Worm (Caenorhabditis elegans) whole organism, L4 larva: Measurements from ENCODE around the gene nhr-164.

Experiments used
- F10B5.3 ChIP-seq: sonication (generic microtip); optimal IDR thresholded peaks from 2 replicates; lab custom pipeline; 2016; ENCODE audit warnings: mild to moderate bottlenecking, missing genetic modification characterization, missing compliant biosample characterization
- F26F4.8 ChIP-seq: fragments of 200-800 bp; sonication (Bioruptor generic); conservative IDR thresholded peaks from 2 replicates; pipeline ENCODE4 v1.3.6; 2022; ENCODE audit warnings: missing genetic modification characterization, missing compliant biosample characterization
- F37D6.2 ChIP-seq: sonication (generic microtip); optimal IDR thresholded peaks from 2 replicates; lab custom pipeline; 2016; ENCODE audit warnings: mild to moderate bottlenecking, missing genetic modification characterization, missing compliant biosample characterization
- F49E8.2 ChIP-seq: sonication (generic microtip); optimal IDR thresholded peaks from 2 replicates; lab custom pipeline; 2016; ENCODE audit warnings: missing compliant biosample characterization, mild to moderate bottlenecking, missing genetic modification characterization, borderline replicate concordance
- R02D3.7 ChIP-seq: fragments of 150-350 bp; sonication (generic microtip); optimal IDR thresholded peaks from 3 replicates; lab custom pipeline; 2014; ENCODE audit warnings: missing biosample characterization, missing genetic modification characterization
- Y75B8A.6 ChIP-seq: fragments of 200-800 bp; sonication (Bioruptor generic); IDR thresholded peaks from 2 replicates; pipeline ENCODE4 v1.3.6; 2022; ENCODE audit warnings: missing genetic modification reagents, missing genetic modification characterization, missing compliant biosample characterization
- aha-1 ChIP-seq: fragments of 150-350 bp; peaks from one replicate; lab custom pipeline; 2014; ENCODE audit warnings: missing biosample characterization, missing genetic modification characterization
- ceh-20 ChIP-seq: fragments of 200-800 bp; sonication (Bioruptor generic); IDR thresholded peaks from 2 replicates; pipeline ENCODE4 v1.3.6; 2022; ENCODE audit warnings: missing genetic modification reagents, missing genetic modification characterization, missing compliant biosample characterization
- ceh-28 ChIP-seq: fragments of 150-350 bp; optimal IDR thresholded peaks from 2 replicates; lab custom pipeline; 2014; ENCODE audit warnings: missing biosample characterization, missing genetic modification reagents, missing genetic modification characterization
- ceh-32 ChIP-seq: sonication (generic microtip); optimal IDR thresholded peaks from 2 replicates; lab custom pipeline; 2016; ENCODE audit warnings: mild to moderate bottlenecking, missing genetic modification characterization, missing compliant biosample characterization; ENCODE audit not compliant: poor library complexity
- ceh-62 ChIP-seq: sonication (generic microtip); optimal IDR thresholded peaks from 2 replicates; lab custom pipeline; 2017; ENCODE audit warnings: missing biosample characterization, missing genetic modification characterization
- ceh-82 ChIP-seq: sonication (generic microtip); optimal IDR thresholded peaks from 2 replicates; lab custom pipeline; 2017; ENCODE audit warnings: missing biosample characterization, missing genetic modification characterization
- cey-2 ChIP-seq: sonication (generic microtip); optimal IDR thresholded peaks from 3 replicates; lab custom pipeline; 2017; ENCODE audit warnings: missing genetic modification characterization, mild to moderate bottlenecking, missing compliant biosample characterization, antibody characterized with exemption, borderline replicate concordance; ENCODE audit not compliant: insufficient read depth
- ctbp-1 ChIP-seq: fragments of 200-800 bp; sonication (Bioruptor generic); IDR thresholded peaks from 2 replicates; pipeline ENCODE4 v1.3.6; 2022; ENCODE audit warnings: missing genetic modification reagents, missing genetic modification characterization, missing compliant biosample characterization
- dmd-8 ChIP-seq: fragments of 200-800 bp; sonication (Bioruptor generic); IDR thresholded peaks from 2 replicates; pipeline ENCODE4 v1.3.6; 2022; ENCODE audit warnings: missing genetic modification characterization, missing compliant biosample characterization
- dpl-1 ChIP-seq: fragments of 150-350 bp; optimal IDR thresholded peaks from 2 replicates; lab custom pipeline; 2014; ENCODE audit warnings: missing biosample characterization, missing genetic modification reagents, missing genetic modification characterization
- fkh-10 ChIP-seq: fragments of 150-350 bp; optimal IDR thresholded peaks from 2 replicates; lab custom pipeline; 2014; ENCODE audit warnings: missing biosample characterization, missing genetic modification reagents, missing genetic modification characterization
- fos-1 ChIP-seq: fragments of 150-350 bp; optimal IDR thresholded peaks from 2 replicates; lab custom pipeline; 2014; ENCODE audit warnings: missing biosample characterization, missing genetic modification characterization
- jun-1 ChIP-seq: fragments of 150-350 bp; optimal IDR thresholded peaks from 2 replicates; lab custom pipeline; 2014; ENCODE audit warnings: missing biosample characterization, missing genetic modification reagents, missing genetic modification characterization
- lin-15B ChIP-seq: fragments of 150-350 bp; sonication (generic microtip); optimal IDR thresholded peaks from 3 replicates; lab custom pipeline; 2014; ENCODE audit warnings: missing biosample characterization, missing genetic modification characterization
- madf-5 ChIP-seq, 2 experiments: fragments of 200-800 bp; sonication (Bioruptor generic); IDR thresholded peaks; 2 replicates each; pipeline ENCODE4 v1.3.6; 2022; ENCODE audit warnings: missing compliant biosample characterization in 2 of 2, missing genetic modification characterization in 2 of 2
- mdl-1 ChIP-seq, 2 experiments: fragments of 150-350 bp in 1 of 2; sonication (generic microtip) in 1 of 2; optimal IDR thresholded peaks; 2 replicates each; lab custom pipeline; 2014 to 2017; ENCODE audit warnings: missing biosample characterization in 2 of 2, missing genetic modification characterization in 2 of 2
- nhr-10 ChIP-seq: fragments of 150-350 bp; optimal IDR thresholded peaks from 2 replicates; lab custom pipeline; 2014; ENCODE audit warnings: missing biosample characterization, missing genetic modification characterization
- nhr-25 ChIP-seq: sonication (generic microtip); optimal IDR thresholded peaks from 2 replicates; lab custom pipeline; 2017; ENCODE audit warnings: missing genetic modification characterization, mild to moderate bottlenecking, missing compliant biosample characterization, antibody characterized with exemption, moderate library complexity, borderline replicate concordance; ENCODE audit not compliant: insufficient read depth
- nhr-28 ChIP-seq: fragments of 150-350 bp; optimal IDR thresholded peaks from 2 replicates; lab custom pipeline; 2014; ENCODE audit warnings: missing biosample characterization, missing genetic modification characterization
- nhr-42 ChIP-seq: fragments of 200-800 bp; sonication (Bioruptor generic); IDR thresholded peaks from 2 replicates; pipeline ENCODE4 v1.3.6; 2022; ENCODE audit warnings: missing genetic modification characterization, missing compliant biosample characterization
- nhr-6 ChIP-seq: fragments of 150-350 bp; optimal IDR thresholded peaks from 2 replicates; lab custom pipeline; 2014; ENCODE audit warnings: missing biosample characterization, missing genetic modification characterization
- nhr-76 ChIP-seq: fragments of 150-350 bp; optimal IDR thresholded peaks from 2 replicates; lab custom pipeline; 2014; ENCODE audit warnings: missing biosample characterization, missing genetic modification characterization
- pha-4 ChIP-seq, 2 experiments: fragments of 150-350 bp in 1 of 2; fragments of 200-800 bp in 1 of 2; sonication (Bioruptor generic) in 1 of 2; IDR thresholded peaks in 1 of 2; optimal IDR thresholded peaks in 1 of 2; 2 replicates each; pipeline versions ENCODE4 v1.3.6 to Lab custom; 2014 to 2022; ENCODE audit warnings: missing genetic modification characterization in 2 of 2, missing genetic modification reagents in 2 of 2, missing biosample characterization in 1 of 2, missing compliant biosample characterization in 1 of 2
- pqm-1 ChIP-seq: sonication (generic microtip); optimal IDR thresholded peaks from 2 replicates; lab custom pipeline; 2017; ENCODE audit warnings: missing biosample characterization, missing genetic modification characterization
- rbr-2 ChIP-seq: sonication (generic microtip); optimal IDR thresholded peaks from 2 replicates; lab custom pipeline; 2016; ENCODE audit warnings: missing genotype, missing genetic modification characterization, missing compliant biosample characterization
- sdz-12 ChIP-seq: fragments of 200-800 bp; sonication (Bioruptor generic); optimal IDR thresholded peaks from 2 replicates; lab custom pipeline; 2018; ENCODE audit warnings: mild to moderate bottlenecking, missing genetic modification characterization, missing compliant biosample characterization
- spr-1 ChIP-seq: sonication (generic microtip); optimal IDR thresholded peaks from 2 replicates; lab custom pipeline; 2016; ENCODE audit warnings: mild to moderate bottlenecking, missing genetic modification characterization, missing compliant biosample characterization
- spr-3 ChIP-seq: fragments of 200-800 bp; sonication (Bioruptor generic); optimal IDR thresholded peaks from 2 replicates; lab custom pipeline; 2018; ENCODE audit warnings: mild to moderate bottlenecking, missing genetic modification characterization, missing compliant biosample characterization
- tra-1 ChIP-seq: fragments of 200-800 bp; sonication (Bioruptor generic); IDR thresholded peaks from 2 replicates; pipeline ENCODE4 v1.3.6; 2022; ENCODE audit warnings: missing genetic modification reagents, missing genetic modification characterization, missing compliant biosample characterization
- unc-62 ChIP-seq, 3 experiments: fragments of 150-350 bp in 1 of 3; sonication (generic microtip); optimal IDR thresholded peaks in 2 of 3; peaks in 1 of 3; 1 replicate in 1 of 3; 2 replicates in 2 of 3; lab custom pipeline; 2014 to 2017; ENCODE audit warnings: missing biosample characterization in 3 of 3, missing genetic modification characterization in 3 of 3, missing genetic modification reagents in 3 of 3, missing genotype in 1 of 3
- zfp-2 ChIP-seq: sonication (generic microtip); optimal IDR thresholded peaks from 2 replicates; lab custom pipeline; 2016; ENCODE audit warnings: mild to moderate bottlenecking, missing genetic modification characterization, missing compliant biosample characterization
- zip-11 ChIP-seq: fragments of 200-800 bp; sonication (Bioruptor generic); IDR thresholded peaks from 2 replicates; pipeline ENCODE4 v1.3.6; 2022; ENCODE audit warnings: missing genetic modification characterization, missing compliant biosample characterization
- zip-2 ChIP-seq: fragments of 150-350 bp; optimal IDR thresholded peaks from 2 replicates; lab custom pipeline; 2014; ENCODE audit warnings: missing biosample characterization, missing genetic modification characterization
- ztf-7 ChIP-seq: fragments of 150-350 bp; optimal IDR thresholded peaks from 2 replicates; lab custom pipeline; 2014; ENCODE audit warnings: missing biosample characterization, missing genetic modification characterization

The nhr-164 gene

ce11 chrV:15274757-15275156 lies 39.2 kb upstream of the nhr-164 start, which contains the start of gene srw-16:
Gene srw-16 (minus strand): TSS chrV:15274857.
- TF ChIP-seq dpl-1 (GFP tag; lab: Kevin White, UChicago) (no peak), ceh-82 (tag; lab: Kevin White, UChicago) (no peak), nhr-28 (tag; lab: Kevin White, UChicago) (no peak), ceh-32 (tag; lab: Kevin White, UChicago) (no peak), rbr-2 (tag; lab: Kevin White, UChicago) (no peak), F37D6.2 (tag; lab: Kevin White, UChicago) (no peak), jun-1 (no peak), zfp-2 (no peak), nhr-6 (tag; lab: Kevin White, UChicago) (no peak), Y75B8A.6 (GFP tag; lab: Robert Waterston, UW) (no peak), nhr-25 (tag; lab: Kevin White, UChicago) (no peak), cey-2 (tag; lab: Kevin White, UChicago) (no peak), dmd-8 (no peak), R02D3.7 (tag; lab: Kevin White, UChicago) (no peak), fkh-10 (GFP tag; lab: Kevin White, UChicago) (no peak), ceh-20 (GFP tag; lab: Robert Waterston, UW) (no peak), pha-4 (GFP tag; IDR thresholded peaks at IDR 0.05; lab: Robert Waterston, UW) (no peak), pha-4 (tag; optimal IDR thresholded peaks at IDR 0.05; lab: Kevin White, UChicago) (no peak), ztf-7 (tag; lab: Kevin White, UChicago) (no peak), ctbp-1 (GFP tag; lab: Robert Waterston, UW) (no peak)

ce11 chrV:15272263-15272662 lies 36.7 kb upstream of the nhr-164 start, which contains the start of gene T10H4.4:
Gene T10H4.4 (minus strand): TSS chrV:15272363.
- TF ChIP-seq ceh-28 (tag; lab: Kevin White, UChicago), result no peak
- no peak for TF ChIP-seq pqm-1 (tag; lab: Kevin White, UChicago)
- TF ChIP-seq aha-1 (tag; lab: Kevin White, UChicago), result peak; percentile 65
- TF ChIP-seq, all 104 proteins: peak for 1

DNA sequence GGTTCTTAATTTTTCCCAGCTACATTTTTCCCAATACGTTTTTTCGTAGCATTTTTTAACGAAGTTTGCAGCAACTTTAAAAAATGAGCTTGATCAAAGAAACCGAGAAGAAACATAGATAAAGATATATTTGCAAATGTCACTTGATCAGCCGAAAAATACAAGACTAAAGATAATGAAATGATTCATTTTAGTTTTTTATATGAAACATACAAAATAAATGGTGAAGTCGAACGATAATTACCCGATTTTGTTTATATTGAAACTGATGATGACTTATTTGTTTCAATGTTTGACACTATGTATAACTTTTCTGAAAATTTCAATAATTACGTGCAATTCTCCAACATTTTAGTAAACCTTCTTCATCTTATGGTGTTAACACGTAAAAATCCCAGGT lies 32.7 kb upstream of the nhr-164 start, which contains the start of gene srw-22:
Gene srw-22, plus strand, starts transcription at position 301 of the 400 bp plus-strand sequence.
- TF ChIP-seq mdl-1 (tag; optimal IDR thresholded peaks at IDR 0.05; lab: Kevin White, UChicago) (no peak), zip-11 (GFP tag; lab: Robert Waterston, UW) (no peak), unc-62 (GFP tag; optimal IDR thresholded peaks at IDR 0.05 in 1 of 2; lab: Kevin White, UChicago) (peak in 1 of 2 experiments; percentile 56), unc-62 (tag; optimal IDR thresholded peaks at IDR 0.05; lab: Kevin White, UChicago) (no peak)

DNA sequence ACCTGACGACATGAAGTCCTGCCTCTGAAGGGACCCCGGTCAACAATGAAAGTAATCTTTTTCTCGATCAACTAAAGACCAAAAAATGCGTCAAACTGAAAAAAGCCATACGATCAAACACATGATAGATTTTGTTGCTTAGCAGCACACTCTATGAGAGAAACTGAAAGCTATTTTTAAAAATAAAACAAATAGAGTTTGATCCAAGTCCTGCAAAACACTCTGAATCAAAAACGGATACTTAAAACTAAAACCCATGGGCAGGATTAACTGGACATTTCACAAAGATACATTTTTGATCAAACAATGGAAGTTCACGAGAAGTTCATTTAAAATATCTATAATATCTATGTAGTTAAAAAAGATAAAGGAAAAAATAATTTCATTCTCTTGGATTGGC lies 31.8 kb upstream of the nhr-164 start, which contains the start of gene T10H4.13:
Gene T10H4.13, minus strand, starts transcription at position 101 of the 400 bp plus-strand sequence.
- TF ChIP-seq ceh-82 (tag; lab: Kevin White, UChicago) (no peak), ceh-62 (tag; lab: Kevin White, UChicago) (no peak), lin-15B (no peak), madf-5 (GFP tag; IDR thresholded peaks at IDR 0.05; lab: Robert Waterston, UW) (no peak), fos-1 (no peak)

DNA sequence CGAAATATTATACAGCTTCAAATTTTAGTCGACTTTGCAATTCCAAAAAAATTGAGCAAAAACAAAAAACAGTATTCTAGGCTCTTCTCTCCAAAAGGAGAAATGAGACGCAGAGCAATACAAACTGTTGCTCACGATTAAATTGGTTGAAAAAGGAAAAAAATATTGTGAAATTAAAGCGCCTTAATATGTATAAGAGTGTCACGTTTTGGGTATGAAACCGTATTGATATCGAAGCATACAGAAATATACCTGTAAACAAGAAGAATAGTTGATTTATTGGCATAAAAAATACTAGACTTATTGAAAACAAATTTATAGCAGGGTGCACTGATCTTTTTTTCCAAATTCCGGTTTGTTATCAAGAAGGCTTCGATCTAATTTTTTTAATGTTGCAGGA lies 30.3 kb upstream of the nhr-164 start, which contains the start of gene M01B2.13:
Gene M01B2.13, minus strand, starts transcription at position 101 of the 400 bp plus-strand sequence.
- no peak for TF ChIP-seq nhr-76 (tag; lab: Kevin White, UChicago)
- TF ChIP-seq nhr-10 (tag; lab: Kevin White, UChicago), result no peak
- no peak for TF ChIP-seq nhr-42
- no peak for TF ChIP-seq F10B5.3 (tag; lab: Kevin White, UChicago)
- no peak for TF ChIP-seq sdz-12 (GFP tag; lab: Kevin White, UChicago)
- TF ChIP-seq F26F4.8 (GFP tag; lab: Robert Waterston, UW), result no peak
- TF ChIP-seq lin-15B, result no peak
- no peak for TF ChIP-seq tra-1 (GFP tag; lab: Robert Waterston, UW)
- TF ChIP-seq rbr-2 (tag; lab: Kevin White, UChicago), result no peak
- TF ChIP-seq F49E8.2 (tag; lab: Kevin White, UChicago), result no peak
- no peak for TF ChIP-seq nhr-6 (tag; lab: Kevin White, UChicago)
- TF ChIP-seq spr-1 (tag; lab: Kevin White, UChicago), result no peak
- no peak for TF ChIP-seq spr-3
- TF ChIP-seq zip-2 (tag; lab: Kevin White, UChicago), result no peak
